Worm (Caenorhabditis elegans): ENCODE results near the gene F02C12.1.

Gene F02C12.1

ce11 chrX:13443283-13443682 is 41.4 kb downstream of the F02C12.1 start:
- no peak for TF ChIP-seq ceh-13 (GFP tag; optimal IDR thresholded peaks at IDR 0.05)

- TF ChIP-seq tbx-11 (GFP tag; IDR thresholded peaks at IDR 0.05) (no peak), tbx-37 (GFP tag; conservative IDR thresholded peaks at IDR 0.05) (no peak), sea-1 (GFP tag; conservative IDR thresholded peaks at IDR 0.05) (no peak), aly-1 (tag; optimal IDR thresholded peaks at IDR 0.05) (no peak), ama-1 (optimal IDR thresholded peaks at IDR 0.05) (no peak), scrt-1 (GFP tag; IDR thresholded peaks at IDR 0.05) (no peak), pes-1 (GFP tag; IDR thresholded peaks at IDR 0.05) (no peak), hmbx-1 (tag; optimal IDR thresholded peaks at IDR 0.05) (no peak), ceh-13 (GFP tag; optimal IDR thresholded peaks at IDR 0.05) (no peak), F13C5.2 (tag; optimal IDR thresholded peaks at IDR 0.05) (no peak), tra-4 (tag; optimal IDR thresholded peaks at IDR 0.05) (no peak), hnd-1 (tag; optimal IDR thresholded peaks at IDR 0.05) (no peak), flt-1 (GFP tag; IDR thresholded peaks at IDR 0.05) (no peak), ceh-36 (tag; optimal IDR thresholded peaks at IDR 0.05) (no peak)
Observed at ce11 chrX:13444267-13444666, 42.4 kb downstream of the F02C12.1 start.

- no peak for TF ChIP-seq ama-1 (optimal IDR thresholded peaks at IDR 0.05)
- no peak for TF ChIP-seq hmbx-1 (tag; optimal IDR thresholded peaks at IDR 0.05)
- TF ChIP-seq ceh-36 (tag; optimal IDR thresholded peaks at IDR 0.05): no peak
- no peak for TF ChIP-seq ceh-13 (GFP tag; optimal IDR thresholded peaks at IDR 0.05)
Observed at ce11 chrX:13446418-13446817, 44.5 kb downstream of the F02C12.1 start, which contains the start of gene set-8. set-8 (plus strand) TSS chrX:13446718.

ce11 chrX:13448665-13449099 is 46.8 kb downstream of the F02C12.1 start:
- TF ChIP-seq aly-1 (tag; optimal IDR thresholded peaks at IDR 0.05) (peak; percentile 79), F13C5.2 (tag; optimal IDR thresholded peaks at IDR 0.05) (peak; percentile 84), hmbx-1 (tag; optimal IDR thresholded peaks at IDR 0.05) (peak; percentile 23), pes-1 (GFP tag; IDR thresholded peaks at IDR 0.05) (peak; percentile 85), ceh-36 (tag; optimal IDR thresholded peaks at IDR 0.05) (peak; percentile 76), tbx-11 (GFP tag; IDR thresholded peaks at IDR 0.05) (0 out of 2 replicates have a peak, but pooled peaks have one; percentile 61), sea-1 (GFP tag; conservative IDR thresholded peaks at IDR 0.05) (0 out of 2 replicates have a peak, but pooled peaks have one; percentile 41), ceh-13 (GFP tag; optimal IDR thresholded peaks at IDR 0.05) (peak; percentile 64), tbx-37 (GFP tag; conservative IDR thresholded peaks at IDR 0.05) (peak; percentile 55), scrt-1 (GFP tag; IDR thresholded peaks at IDR 0.05) (peak; percentile 75), hnd-1 (tag; optimal IDR thresholded peaks at IDR 0.05) (peak; percentile 48), ets-7 (tag; optimal IDR thresholded peaks at IDR 0.05) (peak; percentile 13)

ce11 chrX:13451578-13451977 is 49.7 kb downstream of the F02C12.1 start, which contains the start of gene F02D10.6:
F02D10.6 (minus strand) TSS chrX:13451678.
- TF ChIP-seq ets-7 (tag; optimal IDR thresholded peaks at IDR 0.05) (no peak), hnd-1 (tag; optimal IDR thresholded peaks at IDR 0.05) (no peak), hmg-4 (GFP tag; optimal IDR thresholded peaks at IDR 0.05) (no peak), scrt-1 (GFP tag; IDR thresholded peaks at IDR 0.05) (no peak), B0310.2 (tag; optimal IDR thresholded peaks at IDR 0.05) (no peak)
